Worm (Caenorhabditis elegans) whole organism, young adult: ENCODE results near the gene nspc-20.
"Not testable (repeated sequence)": the region's sequence is repeated elsewhere in the genome, so short reads cannot be mapped to it uniquely, and the experiment has no call there.

Experiments
- B0336.3 ChIP-seq: fragments of 200-800 bp; sonication (Bioruptor generic); IDR thresholded peaks from 2 replicates; pipeline ENCODE4 v1.3.6; 2022; ENCODE audit warnings: missing genetic modification characterization, missing compliant biosample characterization
- F23B12.7 ChIP-seq: sonication (generic microtip); optimal IDR thresholded peaks from 2 replicates; lab custom pipeline; 2017; ENCODE audit warnings: missing genetic modification characterization, mild to moderate bottlenecking, missing compliant biosample characterization, antibody characterized with exemption, moderate library complexity; ENCODE audit not compliant: insufficient read depth
- ama-1 ChIP-seq, 3 experiments: fragments of 150-350 bp in 1 of 3; sonication (generic microtip) in 2 of 3; optimal IDR thresholded peaks; 2 replicates each; lab custom pipeline; 2014 to 2018; ENCODE audit warnings: missing biosample characterization in 2 of 3, missing genetic modification characterization in 2 of 3, missing genetic modification reagents in 2 of 3
- aptf-2 ChIP-seq: fragments of 200-800 bp; sonication (Bioruptor generic); conservative IDR thresholded peaks from 2 replicates; pipeline ENCODE4 v1.3.6; 2022; ENCODE audit warnings: missing genetic modification reagents, missing genetic modification characterization, missing compliant biosample characterization
- atf-7 ChIP-seq: sonication (generic microtip); optimal IDR thresholded peaks from 2 replicates; lab custom pipeline; 2017; ENCODE audit warnings: mild to moderate bottlenecking, missing genetic modification characterization, missing compliant biosample characterization
- ceh-100 ChIP-seq: fragments of 200-800 bp; sonication (Bioruptor generic); IDR thresholded peaks from 2 replicates; pipeline ENCODE4 v1.3.6; 2022; ENCODE audit warnings: missing genetic modification reagents, missing genetic modification characterization, missing compliant biosample characterization
- efl-1 ChIP-seq: fragments of 150-350 bp; optimal IDR thresholded peaks from 2 replicates; lab custom pipeline; 2014; ENCODE audit warnings: missing biosample characterization, missing genetic modification reagents, missing genetic modification characterization
- lin-35 ChIP-seq, 3 experiments: fragments of 150-350 bp in 2 of 3; sonication (generic microtip) in 1 of 3; optimal IDR thresholded peaks; 2 replicates each; lab custom pipeline; 2014 to 2018; ENCODE audit warnings: missing biosample characterization in 3 of 3, missing genetic modification characterization in 3 of 3, missing genetic modification reagents in 3 of 3
- lsy-27 ChIP-seq: sonication (generic microtip); optimal IDR thresholded peaks from 2 replicates; lab custom pipeline; 2017; ENCODE audit warnings: missing genetic modification characterization, mild to moderate bottlenecking, missing compliant biosample characterization, antibody characterized with exemption, missing genotype, borderline replicate concordance; ENCODE audit not compliant: insufficient read depth
- nhr-120 ChIP-seq: fragments of 200-800 bp; sonication (Bioruptor generic); IDR thresholded peaks from 2 replicates; pipeline ENCODE4 v1.3.6; 2022; ENCODE audit warnings: missing genetic modification characterization, missing compliant biosample characterization
- pha-4 ChIP-seq: fragments of 150-350 bp; sonication (generic microtip); optimal IDR thresholded peaks from 2 replicates; lab custom pipeline; 2014; ENCODE audit warnings: missing biosample characterization, missing genetic modification reagents, missing genetic modification characterization
- snpc-4 ChIP-seq, 5 experiments: fragments of 150-350 bp in 1 of 5; sonication (generic microtip) in 4 of 5; optimal IDR thresholded peaks; 2 replicates each; lab custom pipeline; 2014 to 2018; ENCODE audit warnings: missing genetic modification characterization in 5 of 5, missing biosample characterization in 3 of 5, antibody characterized with exemption in 2 of 5, mild to moderate bottlenecking in 2 of 5, missing compliant biosample characterization in 2 of 5, missing genotype in 2 of 5, moderate library complexity in 2 of 5, missing genetic modification reagents in 1 of 5
- ztf-18 ChIP-seq: sonication (generic microtip); optimal IDR thresholded peaks from 2 replicates; lab custom pipeline; 2016; ENCODE audit warnings: missing genotype, mild to moderate bottlenecking, missing genetic modification characterization, missing compliant biosample characterization

DNA sequence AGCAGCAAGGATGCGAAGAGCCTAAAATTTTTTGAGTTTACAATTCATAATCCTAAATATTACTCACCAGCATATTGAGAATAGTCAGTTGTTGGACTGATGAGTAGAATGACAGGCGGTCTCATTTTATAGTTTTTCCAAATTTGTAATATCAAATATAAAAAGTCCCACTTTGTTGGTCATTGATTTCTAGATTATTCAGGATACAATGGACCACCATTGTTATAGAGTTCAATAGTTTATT is 5.0 kb downstream of the nspc-20 start, which contains the start of gene nspc-17:
- TF ChIP-seq atf-7 (tag; lab: Kevin White, UChicago); aptf-2 (GFP tag; lab: Robert Waterston, UW); lin-35 (GFP tag; optimal IDR thresholded peaks at IDR 0.05; lab: Kevin White, UChicago); ztf-18; lsy-27 (tag; lab: Kevin White, UChicago); F23B12.7 (tag; lab: Kevin White, UChicago); snpc-4 (GFP tag; optimal IDR thresholded peaks at IDR 0.05; lab: Kevin White, UChicago); snpc-4 (tag; optimal IDR thresholded peaks at IDR 0.05; lab: Kevin White, UChicago); nhr-120 (GFP tag; lab: Robert Waterston, UW); ceh-100; ama-1 (optimal IDR thresholded peaks at IDR 0.05; lab: Kevin White, UChicago); ama-1 (GFP tag; optimal IDR thresholded peaks at IDR 0.05; lab: Kevin White, UChicago); pha-4 (tag; lab: Kevin White, UChicago); B0336.3; efl-1 (GFP tag; lab: Kevin White, UChicago): not testable (repeated sequence)
